Fruit fly (Drosophila melanogaster) whole organism, wandering third instar larva: Measurements from ENCODE around the gene OXA1L.

ENCODE experiments used
- Abd-B ChIP-seq: fragments of >200 bp; optimal IDR thresholded peaks from 2 replicates; lab custom pipeline; 2017; ENCODE audit warnings: missing biosample characterization, missing genetic modification characterization
- CG32264 ChIP-seq: fragments of 200-800 bp; sonication (Bioruptor generic); optimal IDR thresholded peaks from 2 replicates; lab custom pipeline; 2016; ENCODE audit warnings: missing biosample characterization, missing genetic modification characterization
- Dfd ChIP-seq: fragments of >200 bp; optimal IDR thresholded peaks from 2 replicates; lab custom pipeline; 2017; ENCODE audit warnings: missing biosample characterization, missing genetic modification characterization
- Dif ChIP-seq: fragments of 200-275, 200-300 bp; sonication (Bioruptor generic); optimal IDR thresholded peaks from 2 replicates; lab custom pipeline; 2018; ENCODE audit warnings: missing biosample characterization, missing genetic modification characterization; ENCODE audit not compliant: partially characterized antibody
- Hr78 ChIP-seq: fragments of >200 bp; optimal IDR thresholded peaks from 2 replicates; lab custom pipeline; 2017; ENCODE audit warnings: missing biosample characterization, missing genetic modification characterization
- OdsH ChIP-seq: fragments of 200-800 bp; sonication (Bioruptor generic); optimal IDR thresholded peaks from 2 replicates; lab custom pipeline; 2016; ENCODE audit warnings: missing biosample characterization, mild to moderate bottlenecking, missing genetic modification characterization
- dl ChIP-seq, 2 experiments: fragments of 175-275, 200-275 bp in 1 of 2; fragments of 200-275 bp in 1 of 2; sonication (Bioruptor generic); optimal IDR thresholded peaks; lab custom pipeline; 2018; ENCODE audit warnings: mild to moderate bottlenecking in 2 of 2, missing biosample characterization in 2 of 2, missing genetic modification characterization in 2 of 2, moderate library complexity in 2 of 2; ENCODE audit not compliant: partially characterized antibody in 2 of 2, insufficient read depth in 1 of 2
- dmrt93B ChIP-seq: fragments of 200-800 bp; sonication (Bioruptor generic); optimal IDR thresholded peaks from 2 replicates; lab custom pipeline; 2018; ENCODE audit warnings: missing biosample characterization, mild to moderate bottlenecking, missing genetic modification characterization
- fru ChIP-seq: fragments of 200-800 bp; sonication (Bioruptor generic); optimal IDR thresholded peaks from 3 replicates; lab custom pipeline; 2016; ENCODE audit warnings: missing biosample characterization, mild to moderate bottlenecking, missing genetic modification characterization
- pan ChIP-seq: fragments of >200 bp; optimal IDR thresholded peaks from 2 replicates; lab custom pipeline; 2017
- psq ChIP-seq: fragments of 200-800 bp; sonication (Bioruptor generic); optimal IDR thresholded peaks from 3 replicates; lab custom pipeline; 2017; ENCODE audit warnings: missing biosample characterization, mild to moderate bottlenecking, missing genetic modification characterization, moderate library complexity
- usp ChIP-seq: fragments of >200 bp; optimal IDR thresholded peaks from 2 replicates; lab custom pipeline; 2017; ENCODE audit warnings: missing biosample characterization, missing genetic modification characterization
- woc ChIP-seq: sonication (Bioruptor generic); optimal IDR thresholded peaks from 2 replicates; lab custom pipeline; 2016; ENCODE audit warnings: missing biosample characterization, mild to moderate bottlenecking, missing genetic modification characterization

DNA sequence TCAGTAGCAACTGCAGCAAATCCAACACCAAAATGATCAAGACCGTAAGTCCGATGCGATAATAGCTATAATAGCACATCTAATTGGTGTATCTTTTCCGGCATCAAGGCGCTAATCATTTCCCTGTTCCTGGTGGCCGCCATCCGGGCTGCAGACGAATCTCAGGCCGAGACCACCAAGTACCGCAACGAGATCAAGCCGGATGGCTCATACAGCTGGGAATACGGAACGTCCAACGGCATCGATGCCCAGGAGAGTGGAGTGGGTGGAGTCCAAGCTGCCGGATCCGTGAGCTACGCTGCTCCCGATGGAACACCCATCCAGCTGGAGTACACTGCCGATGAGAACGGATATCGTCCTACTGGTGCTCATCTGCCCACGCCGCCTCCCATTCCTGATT, 7.9 kb upstream of the OXA1L start, which contains the start of gene Cpr67Fb:
- TF ChIP-seq dl (GFP tag; optimal IDR thresholded peaks at IDR 0.05; lab: Kevin White, UChicago; ENCODE audit: insufficient read depth in 1 of 2, partially characterized antibody in 2 of 2) (no peak), Hr78 (GFP tag; lab: Kevin White, UChicago) (no peak), Dfd (GFP tag; lab: Kevin White, UChicago) (no peak), woc (no peak), Abd-B (GFP tag; lab: Kevin White, UChicago) (no peak), CG32264 (GFP tag; lab: Kevin White, UChicago) (no peak), fru (GFP tag; lab: Kevin White, UChicago) (no peak), Dif (no peak), dmrt93B (GFP tag; lab: Kevin White, UChicago) (no peak), usp (no peak), psq (GFP tag; lab: Kevin White, UChicago) (no peak), OdsH (GFP tag; lab: Kevin White, UChicago) (no peak), pan (lab: Kevin White, UChicago) (no peak)
